Worm (Caenorhabditis elegans) whole organism, young adult: ENCODE results near the gene tag-151.

Source experiments
- F49E8.2 ChIP-seq: sonication (generic microtip); optimal IDR thresholded peaks from 3 replicates; lab custom pipeline; 2017; ENCODE audit warnings: missing genetic modification characterization, mild to moderate bottlenecking, missing compliant biosample characterization, antibody characterized with exemption, moderate library complexity; ENCODE audit not compliant: insufficient read depth
- F52B5.7 ChIP-seq: sonication (generic microtip); optimal IDR thresholded peaks from 2 replicates; lab custom pipeline; 2016; ENCODE audit warnings: mild to moderate bottlenecking, missing genetic modification characterization, missing compliant biosample characterization
- K11D2.4 ChIP-seq: fragments of 200-800 bp; sonication (Bioruptor generic); IDR thresholded peaks from 2 replicates; pipeline ENCODE4 v1.3.6; 2022; ENCODE audit warnings: missing genetic modification reagents, missing genetic modification characterization, missing compliant biosample characterization
- T07F8.4 ChIP-seq: sonication (generic microtip); optimal IDR thresholded peaks from 2 replicates; lab custom pipeline; 2016; ENCODE audit warnings: mild to moderate bottlenecking, missing genetic modification characterization, moderate library complexity, missing compliant biosample characterization
- T26A5.8 ChIP-seq: sonication (generic microtip); optimal IDR thresholded peaks from 2 replicates; lab custom pipeline; 2016; ENCODE audit warnings: missing genetic modification characterization, missing compliant biosample characterization
- Y53F4B.3 ChIP-seq: fragments of 200-800 bp; sonication (Bioruptor generic); IDR thresholded peaks from 2 replicates; pipeline ENCODE4 v1.3.6; 2022; ENCODE audit warnings: missing genetic modification reagents, missing genetic modification characterization, missing compliant biosample characterization
- Y79H2A.3 ChIP-seq: fragments of 200-800 bp; sonication (Bioruptor generic); conservative IDR thresholded peaks from 2 replicates; pipeline ENCODE4 v1.3.6; 2022; ENCODE audit warnings: missing genetic modification reagents, missing genetic modification characterization, missing compliant biosample characterization
- ZK185.1 ChIP-seq: sonication (generic microtip); optimal IDR thresholded peaks from 2 replicates; lab custom pipeline; 2016; ENCODE audit warnings: mild to moderate bottlenecking, missing genetic modification characterization, missing compliant biosample characterization; ENCODE audit not compliant: poor library complexity, severe bottlenecking
- akir-1 ChIP-seq: fragments of 200-800 bp; sonication (Bioruptor generic); optimal IDR thresholded peaks from 2 replicates; lab custom pipeline; 2018; ENCODE audit warnings: mild to moderate bottlenecking, missing genetic modification characterization, moderate library complexity, missing compliant biosample characterization
- aptf-3 ChIP-seq: fragments of 200-800 bp; sonication (Bioruptor generic); IDR thresholded peaks from 2 replicates; pipeline ENCODE4 v1.3.6; 2022; ENCODE audit warnings: missing genetic modification characterization, missing compliant biosample characterization
- attf-6 ChIP-seq: fragments of 200-800 bp; sonication (Bioruptor generic); IDR thresholded peaks from 2 replicates; pipeline ENCODE4 v1.3.6; 2022; ENCODE audit warnings: missing genetic modification reagents, missing genetic modification characterization, missing compliant biosample characterization
- bed-2 ChIP-seq: fragments of 200-800 bp; sonication (Bioruptor generic); IDR thresholded peaks from 2 replicates; pipeline ENCODE4 v1.3.6; 2022; ENCODE audit warnings: missing genetic modification reagents, missing genetic modification characterization, missing compliant biosample characterization
- cebp-2 ChIP-seq: fragments of 200-800 bp; sonication (Bioruptor generic); IDR thresholded peaks from 2 replicates; pipeline ENCODE4 v1.3.6; 2022; ENCODE audit warnings: missing genetic modification characterization, missing compliant biosample characterization
- dpl-1 ChIP-seq: fragments of 150-350 bp; optimal IDR thresholded peaks from 2 replicates; lab custom pipeline; 2014; ENCODE audit warnings: missing biosample characterization, missing genetic modification reagents, missing genetic modification characterization
- egl-44 ChIP-seq: fragments of 200-800 bp; sonication (Bioruptor generic); IDR thresholded peaks from 2 replicates; pipeline ENCODE4 v1.3.6; 2022; ENCODE audit warnings: missing genetic modification reagents, missing genetic modification characterization, missing compliant biosample characterization
- ekl-4 ChIP-seq: fragments of 200-800 bp; sonication (Bioruptor generic); IDR thresholded peaks from 2 replicates; pipeline ENCODE4 v1.3.6; 2022; ENCODE audit warnings: missing genetic modification reagents, missing genetic modification characterization, missing compliant biosample characterization
- hlh-26 ChIP-seq: fragments of 200-800 bp; sonication (Bioruptor generic); conservative IDR thresholded peaks from 2 replicates; pipeline ENCODE4 v1.3.6; 2022; ENCODE audit warnings: missing genetic modification reagents, missing genetic modification characterization, missing compliant biosample characterization
- hsf-1 ChIP-seq: fragments of 200-800 bp; sonication (Bioruptor generic); IDR thresholded peaks from 2 replicates; pipeline ENCODE4 v1.3.6; 2022; ENCODE audit warnings: missing genetic modification reagents, missing genetic modification characterization, missing compliant biosample characterization
- let-526 ChIP-seq: fragments of 200-800 bp; sonication (Bioruptor generic); IDR thresholded peaks from 2 replicates; pipeline ENCODE4 v1.3.6; 2022; ENCODE audit warnings: missing genetic modification reagents, missing genetic modification characterization, missing compliant biosample characterization
- lin-35 ChIP-seq, 3 experiments: fragments of 150-350 bp in 2 of 3; sonication (generic microtip) in 1 of 3; optimal IDR thresholded peaks; 2 replicates each; lab custom pipeline; 2014 to 2018; ENCODE audit warnings: missing biosample characterization in 3 of 3, missing genetic modification characterization in 3 of 3, missing genetic modification reagents in 3 of 3
- lin-40 ChIP-seq: sonication (generic microtip); optimal IDR thresholded peaks from 2 replicates; lab custom pipeline; 2016; ENCODE audit warnings: missing genetic modification characterization, mild to moderate bottlenecking, missing compliant biosample characterization, missing genotype, missing genetic modification reagents
- madf-3 ChIP-seq: fragments of 200-800 bp; sonication (Bioruptor generic); IDR thresholded peaks from 2 replicates; pipeline ENCODE4 v1.3.6; 2022; ENCODE audit warnings: missing genetic modification reagents, missing genetic modification characterization, missing compliant biosample characterization
- madf-6 ChIP-seq: fragments of 200-800 bp; sonication (Bioruptor generic); IDR thresholded peaks from 2 replicates; pipeline ENCODE4 v1.3.6; 2022; ENCODE audit warnings: missing genetic modification reagents, missing genetic modification characterization, missing compliant biosample characterization
- mcd-1 ChIP-seq: fragments of 200-800 bp; sonication (Bioruptor generic); IDR thresholded peaks from 2 replicates; pipeline ENCODE4 v1.3.6; 2022; ENCODE audit warnings: missing genetic modification reagents, missing genetic modification characterization, missing compliant biosample characterization
- mxl-1 ChIP-seq: sonication (generic microtip); optimal IDR thresholded peaks from 2 replicates; lab custom pipeline; 2016; ENCODE audit warnings: missing genetic modification characterization, missing compliant biosample characterization
- nfya-2 ChIP-seq: fragments of 200-800 bp; sonication (Bioruptor generic); IDR thresholded peaks from 2 replicates; pipeline ENCODE4 v1.3.6; 2022; ENCODE audit warnings: missing genetic modification reagents, missing genetic modification characterization, missing compliant biosample characterization
- nhr-27 ChIP-seq: fragments of 200-800 bp; sonication (Bioruptor generic); optimal IDR thresholded peaks from 2 replicates; lab custom pipeline; 2018; ENCODE audit warnings: mild to moderate bottlenecking, missing genetic modification characterization, moderate library complexity, missing compliant biosample characterization
- pbrm-1 ChIP-seq: fragments of 200-800 bp; sonication (Bioruptor generic); IDR thresholded peaks from 2 replicates; pipeline ENCODE4 v1.3.6; 2022; ENCODE audit warnings: missing genetic modification reagents, missing genetic modification characterization, missing compliant biosample characterization
- rcor-1 ChIP-seq: fragments of 200-800 bp; sonication (Bioruptor generic); IDR thresholded peaks from 2 replicates; pipeline ENCODE4 v1.3.6; 2022; ENCODE audit warnings: missing genetic modification reagents, missing genetic modification characterization, missing compliant biosample characterization
- sea-2 ChIP-seq: fragments of 200-800 bp; sonication (Bioruptor generic); IDR thresholded peaks from 2 replicates; pipeline ENCODE4 v1.3.6; 2022; ENCODE audit warnings: missing genetic modification characterization, missing compliant biosample characterization
- snpc-4 ChIP-seq, 5 experiments: fragments of 150-350 bp in 1 of 5; sonication (generic microtip) in 4 of 5; optimal IDR thresholded peaks; 2 replicates each; lab custom pipeline; 2014 to 2018; ENCODE audit warnings: missing genetic modification characterization in 5 of 5, missing biosample characterization in 3 of 5, antibody characterized with exemption in 2 of 5, mild to moderate bottlenecking in 2 of 5, missing compliant biosample characterization in 2 of 5, missing genotype in 2 of 5, moderate library complexity in 2 of 5, missing genetic modification reagents in 1 of 5
- zfh-2 ChIP-seq: fragments of 200-800 bp; sonication (Bioruptor generic); conservative IDR thresholded peaks from 2 replicates; pipeline ENCODE4 v1.3.6; 2022; ENCODE audit warnings: missing genetic modification reagents, missing genetic modification characterization, missing compliant biosample characterization
- ztf-22 ChIP-seq: fragments of 200-800 bp; sonication (Bioruptor generic); optimal IDR thresholded peaks from 2 replicates; lab custom pipeline; 2018; ENCODE audit warnings: mild to moderate bottlenecking, missing genetic modification characterization, moderate library complexity, missing compliant biosample characterization
- ztf-25 ChIP-seq: fragments of 200-800 bp; sonication (Bioruptor generic); IDR thresholded peaks from 2 replicates; pipeline ENCODE4 v1.3.6; 2022; ENCODE audit warnings: missing genetic modification reagents, missing genetic modification characterization, missing compliant biosample characterization
- ztf-26 ChIP-seq: sonication (generic microtip); optimal IDR thresholded peaks from 2 replicates; lab custom pipeline; 2017; ENCODE audit warnings: missing genetic modification characterization, missing compliant biosample characterization
- ztf-28 ChIP-seq: fragments of 200-800 bp; sonication (Bioruptor generic); IDR thresholded peaks from 2 replicates; pipeline ENCODE4 v1.3.6; 2022; ENCODE audit warnings: missing genetic modification reagents, missing genetic modification characterization, missing compliant biosample characterization

Gene tag-151

DNA sequence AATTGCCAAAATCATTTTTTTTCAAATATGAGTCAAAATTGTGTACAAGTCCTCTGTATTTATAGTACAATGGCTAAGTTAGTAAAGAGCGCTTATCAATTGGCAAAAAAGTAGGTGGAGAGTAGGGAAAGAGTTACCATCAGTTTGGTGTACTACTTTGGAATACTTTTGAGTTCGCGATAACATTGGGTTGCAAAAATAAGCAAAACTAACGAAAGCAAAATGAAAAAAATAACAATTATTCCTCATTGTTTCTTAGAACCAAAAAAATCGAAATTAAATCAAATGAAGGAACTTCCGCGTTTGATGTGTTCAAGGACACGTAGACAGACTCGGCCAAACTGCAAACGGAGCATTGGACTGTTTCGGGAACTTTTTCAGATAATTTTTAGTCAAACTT is 46.7 kb downstream of the tag-151 start, which contains the start of gene C27D9.2 (continued):
- no peak for TF ChIP-seq mcd-1
- no peak for TF ChIP-seq rcor-1 (GFP tag; lab: Robert Waterston, UW)

DNA sequence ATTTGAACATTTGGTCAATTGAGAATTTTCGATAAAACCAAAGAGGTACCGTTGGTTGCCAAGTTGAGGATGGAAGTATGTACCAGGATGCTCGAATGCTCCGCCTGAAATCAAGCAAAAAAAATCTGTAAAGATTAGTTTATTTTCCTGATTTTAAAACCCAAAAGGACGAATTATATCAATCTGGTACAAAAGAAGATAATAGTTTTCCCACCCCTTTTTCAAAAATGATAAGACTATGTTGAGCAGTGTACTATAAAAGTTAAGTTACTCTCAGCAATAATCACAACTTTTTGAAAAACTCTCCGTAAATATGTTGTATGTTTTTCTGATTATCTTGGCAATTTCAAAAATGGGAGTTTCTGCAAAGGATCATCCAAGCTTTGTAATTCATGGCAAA is 48.4 kb downstream of the tag-151 start, which contains the start of gene F26G1.3:
Gene F26G1.3, plus strand, starts transcription at position 301 of the 400 bp plus-strand sequence.
- TF ChIP-seq dpl-1 (GFP tag; lab: Kevin White, UChicago) (no peak), ekl-4 (no peak), Y79H2A.3 (GFP tag; lab: Robert Waterston, UW) (no peak), lin-40 (tag; lab: Kevin White, UChicago) (no peak), akir-1 (GFP tag; lab: Kevin White, UChicago) (no peak), zfh-2 (GFP tag; lab: Robert Waterston, UW) (no peak), ztf-28 (no peak), ZK185.1 (tag; lab: Kevin White, UChicago) (no peak), K11D2.4 (GFP tag; lab: Robert Waterston, UW) (no peak), nhr-27 (no peak), sea-2 (GFP tag; lab: Robert Waterston, UW) (no peak), madf-6 (GFP tag; lab: Robert Waterston, UW) (no peak), T07F8.4 (tag; lab: Kevin White, UChicago) (no peak)

DNA sequence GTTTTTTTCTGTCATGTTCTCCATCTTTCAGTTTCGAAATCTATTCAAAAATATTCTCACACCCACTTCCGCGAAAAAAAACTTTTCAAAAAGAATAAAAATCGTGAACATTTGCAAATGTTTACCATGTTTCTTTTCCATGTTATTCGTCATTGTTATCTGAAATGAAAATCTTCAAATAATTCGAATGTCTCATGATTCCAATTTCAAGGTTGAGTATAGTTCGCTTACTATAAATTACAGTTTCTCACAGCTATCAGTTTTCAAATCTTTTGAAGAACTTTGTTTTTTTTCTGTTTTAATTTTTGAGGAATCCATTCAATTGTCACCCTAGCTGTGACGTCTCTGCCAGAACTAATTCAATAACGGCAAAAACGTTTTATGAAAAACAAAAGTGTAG is 49.8 kb downstream of the tag-151 start:
- TF ChIP-seq pbrm-1 (GFP tag; lab: Robert Waterston, UW) (no peak), Y53F4B.3 (GFP tag; lab: Robert Waterston, UW) (no peak), ztf-22 (no peak), snpc-4 (GFP tag; optimal IDR thresholded peaks at IDR 0.05; lab: Kevin White, UChicago) (no peak), snpc-4 (tag; optimal IDR thresholded peaks at IDR 0.05; lab: Kevin White, UChicago) (no peak), mxl-1 (tag; lab: Kevin White, UChicago) (no peak), lin-35 (GFP tag; optimal IDR thresholded peaks at IDR 0.05; lab: Kevin White, UChicago) (no peak), cebp-2 (GFP tag; lab: Robert Waterston, UW) (no peak), let-526 (GFP tag; lab: Robert Waterston, UW) (no peak), madf-3 (GFP tag; lab: Robert Waterston, UW) (no peak), T26A5.8 (tag; lab: Kevin White, UChicago) (no peak), ekl-4 (no peak), attf-6 (GFP tag; lab: Robert Waterston, UW) (no peak), F49E8.2 (no peak), egl-44 (no peak), ZK185.1 (tag; lab: Kevin White, UChicago) (no peak), T07F8.4 (tag; lab: Kevin White, UChicago) (no peak), nfya-2 (GFP tag; lab: Robert Waterston, UW) (no peak), bed-2 (GFP tag; lab: Robert Waterston, UW) (no peak)

DNA sequence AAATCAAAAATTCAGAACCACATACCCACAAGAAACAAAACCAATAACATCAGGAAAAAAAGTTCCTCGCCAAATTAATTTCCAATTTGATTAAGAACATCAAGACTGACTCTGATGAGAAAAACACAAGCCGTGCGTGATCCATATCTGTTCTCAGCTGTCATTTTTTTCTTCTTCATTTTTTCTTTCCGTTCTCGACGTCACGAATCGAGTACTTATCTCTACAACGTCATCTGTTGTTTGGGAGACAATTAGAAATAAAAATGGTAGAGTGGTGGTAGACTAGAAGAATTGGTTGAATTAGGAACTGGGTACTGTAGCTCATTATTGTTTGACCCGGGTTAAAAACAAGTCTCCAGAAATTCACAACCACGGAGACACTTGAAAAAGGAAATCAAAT is 50.9 kb downstream of the tag-151 start:
- no peak for TF ChIP-seq F52B5.7 (tag; lab: Kevin White, UChicago)
- TF ChIP-seq ztf-25, result no peak
- TF ChIP-seq ztf-26 (tag; lab: Kevin White, UChicago), result peak; percentile 6
- no peak for TF ChIP-seq hlh-26
- TF ChIP-seq aptf-3 (GFP tag; lab: Robert Waterston, UW), result no peak
- no peak for TF ChIP-seq K11D2.4 (GFP tag; lab: Robert Waterston, UW)
- TF ChIP-seq hsf-1 (GFP tag; lab: Robert Waterston, UW), result no peak
